Worm (Caenorhabditis elegans) whole organism, young adult: ENCODE measurements around the gene Y39F10A.1.

ENCODE experiments used
- Y53G8AR.9 ChIP-seq: fragments of 200-800 bp; sonication (Bioruptor generic); conservative IDR thresholded peaks from 2 replicates; pipeline ENCODE4 v1.3.6; 2022; ENCODE audit warnings: missing genetic modification reagents, missing genetic modification characterization, missing compliant biosample characterization
- ama-1 ChIP-seq, 3 experiments: fragments of 150-350 bp in 1 of 3; sonication (generic microtip) in 2 of 3; optimal IDR thresholded peaks; 2 replicates each; lab custom pipeline; 2014 to 2018; ENCODE audit warnings: missing biosample characterization in 2 of 3, missing genetic modification characterization in 2 of 3, missing genetic modification reagents in 2 of 3
- lir-1 ChIP-seq: fragments of 200-800 bp; sonication (Bioruptor generic); conservative IDR thresholded peaks from 2 replicates; pipeline ENCODE4 v1.3.6; 2022; ENCODE audit warnings: missing genetic modification reagents, missing genetic modification characterization, missing compliant biosample characterization
- unc-62 ChIP-seq: fragments of 150-350 bp; optimal IDR thresholded peaks from 2 replicates; lab custom pipeline; 2014; ENCODE audit warnings: missing biosample characterization, missing genetic modification reagents, missing genetic modification characterization

DNA sequence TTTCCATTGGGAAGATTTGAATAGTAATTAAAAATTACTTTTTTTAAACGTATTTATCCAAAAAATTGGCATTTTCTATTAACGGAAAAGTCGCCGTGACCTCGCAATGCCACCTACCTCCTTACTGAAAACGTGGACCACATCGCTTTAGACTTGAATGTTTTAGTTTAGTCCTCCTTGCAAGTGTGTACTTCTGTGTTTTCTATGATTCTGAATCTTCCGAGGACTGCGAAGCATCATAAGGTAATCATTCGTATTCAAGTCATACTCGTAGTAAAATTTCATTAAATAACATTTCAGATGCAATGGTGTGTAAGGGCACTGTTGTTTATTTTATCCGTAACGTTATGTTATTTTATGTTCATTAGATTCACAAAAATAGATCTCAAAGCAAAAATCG lies 33.3 kb downstream of the Y39F10A.1 start, which contains the start of gene F46F5.11:
- TF ChIP-seq unc-62 (GFP tag; lab: Kevin White, UChicago): no peak
- TF ChIP-seq Y53G8AR.9 (GFP tag; lab: Robert Waterston, UW): no peak
- no peak for TF ChIP-seq lir-1
- no peak for TF ChIP-seq ama-1 (optimal IDR thresholded peaks at IDR 0.05; lab: Kevin White, UChicago)
- no peak for TF ChIP-seq ama-1 (GFP tag; optimal IDR thresholded peaks at IDR 0.05; lab: Kevin White, UChicago)
